Fruit fly (Drosophila melanogaster) whole organism: ENCODE results near the gene Herc4.

Experiments used
- CG8478 ChIP-seq: fragments of >200 bp; optimal IDR thresholded peaks from 2 replicates; lab custom pipeline; 2018; ENCODE audit warnings: inconsistent platforms
- pan ChIP-seq: fragments of >200 bp; optimal IDR thresholded peaks from 2 replicates; lab custom pipeline; 2017

- TF ChIP-seq CG8478 (lab: Kevin White, UChicago) (no peak), pan (lab: Kevin White, UChicago) (no peak)
Observed at dm6 chr3L:1298509-1298908, 15.0 kb upstream of the Herc4 start, which contains the start of gene scf.
